Worm (Caenorhabditis elegans) whole organism, young adult: ENCODE measurements around the gene sea-2.

Experiments used
- C17E4.6 ChIP-seq: fragments of 200-800 bp; sonication (Bioruptor generic); IDR thresholded peaks from 2 replicates; pipeline ENCODE4 v1.3.6; 2022; ENCODE audit warnings: missing genetic modification reagents, missing genetic modification characterization, missing compliant biosample characterization
- F49E8.2 ChIP-seq: sonication (generic microtip); optimal IDR thresholded peaks from 3 replicates; lab custom pipeline; 2017; ENCODE audit warnings: missing genetic modification characterization, mild to moderate bottlenecking, missing compliant biosample characterization, antibody characterized with exemption, moderate library complexity; ENCODE audit not compliant: insufficient read depth
- Y56A3A.18 ChIP-seq: fragments of 200-800 bp; sonication (Bioruptor generic); IDR thresholded peaks from 2 replicates; pipeline ENCODE4 v1.3.6; 2022; ENCODE audit warnings: missing genetic modification reagents, missing genetic modification characterization, missing compliant biosample characterization
- ZK185.1 ChIP-seq: sonication (generic microtip); optimal IDR thresholded peaks from 2 replicates; lab custom pipeline; 2016; ENCODE audit warnings: mild to moderate bottlenecking, missing genetic modification characterization, missing compliant biosample characterization; ENCODE audit not compliant: poor library complexity, severe bottlenecking
- attf-3 ChIP-seq: fragments of 200-800 bp; sonication (Bioruptor generic); conservative IDR thresholded peaks from 2 replicates; pipeline ENCODE4 v1.3.6; 2022; ENCODE audit warnings: missing genetic modification reagents, missing genetic modification characterization, missing compliant biosample characterization
- ceh-40 ChIP-seq: fragments of 200-800 bp; sonication (Bioruptor generic); IDR thresholded peaks from 2 replicates; pipeline ENCODE4 v1.3.6; 2022; ENCODE audit warnings: missing genetic modification characterization, missing compliant biosample characterization
- egl-44 ChIP-seq: fragments of 200-800 bp; sonication (Bioruptor generic); IDR thresholded peaks from 2 replicates; pipeline ENCODE4 v1.3.6; 2022; ENCODE audit warnings: missing genetic modification reagents, missing genetic modification characterization, missing compliant biosample characterization
- fkh-3 ChIP-seq: sonication (generic microtip); optimal IDR thresholded peaks from 2 replicates; lab custom pipeline; 2016; ENCODE audit warnings: mild to moderate bottlenecking, missing genetic modification characterization, missing compliant biosample characterization
- gei-17 ChIP-seq: fragments of 200-800 bp; sonication (Bioruptor generic); optimal IDR thresholded peaks from 2 replicates; lab custom pipeline; 2018; ENCODE audit warnings: mild to moderate bottlenecking, missing genetic modification characterization, missing compliant biosample characterization
- rec-8 ChIP-seq, 2 experiments: sonication (generic microtip); optimal IDR thresholded peaks; 2 replicates each; lab custom pipeline; 2016; ENCODE audit warnings: mild to moderate bottlenecking in 2 of 2, missing genetic modification characterization in 2 of 2, missing genetic modification reagents in 2 of 2, missing genotype in 2 of 2, missing biosample characterization in 1 of 2, missing compliant biosample characterization in 1 of 2, moderate library complexity in 1 of 2
- snpc-4 ChIP-seq, 5 experiments: fragments of 150-350 bp in 1 of 5; sonication (generic microtip) in 4 of 5; optimal IDR thresholded peaks; 2 replicates each; lab custom pipeline; 2014 to 2018; ENCODE audit warnings: missing genetic modification characterization in 5 of 5, missing biosample characterization in 3 of 5, antibody characterized with exemption in 2 of 5, mild to moderate bottlenecking in 2 of 5, missing compliant biosample characterization in 2 of 5, missing genotype in 2 of 5, moderate library complexity in 2 of 5, missing genetic modification reagents in 1 of 5
- unc-62 ChIP-seq: fragments of 150-350 bp; optimal IDR thresholded peaks from 2 replicates; lab custom pipeline; 2014; ENCODE audit warnings: missing biosample characterization, missing genetic modification reagents, missing genetic modification characterization

- TF ChIP-seq ZK185.1 (tag; lab: Kevin White, UChicago) (no peak), snpc-4 (GFP tag; optimal IDR thresholded peaks at IDR 0.05; lab: Kevin White, UChicago) (no peak), snpc-4 (tag; optimal IDR thresholded peaks at IDR 0.05; lab: Kevin White, UChicago) (no peak), Y56A3A.18 (no peak), egl-44 (GFP tag; lab: Robert Waterston, UW) (no peak), rec-8 (tag; optimal IDR thresholded peaks at IDR 0.05; lab: Kevin White, UChicago) (no peak), C17E4.6 (GFP tag; lab: Robert Waterston, UW) (no peak), gei-17 (GFP tag; lab: Kevin White, UChicago) (no peak), unc-62 (no peak), attf-3 (no peak), fkh-3 (no peak), F49E8.2 (tag; lab: Kevin White, UChicago) (no peak), ceh-40 (no peak)
Observed at ce11 chrII:3933640-3934039, 16.5 kb upstream of the sea-2 start, which contains the start of gene Y14H12B.2.
